Fruit fly (Drosophila melanogaster) S2 (cell line): ENCODE results near the gene Hsp26.
A peak's percentile ranks its signal among the peaks of the same experiment; 100 is the strongest.

ENCODE experiments used
- CG8478 ChIP-seq: fragments of >200 bp; optimal IDR thresholded peaks from 2 replicates; lab custom pipeline; 2018
- CTCF ChIP-seq, 2 experiments: fragments of >200 bp; optimal IDR thresholded peaks; 2 replicates each; lab custom pipeline; 2018

Hsp26 gene

dm6 chr3L:9366850-9367430 is 10.3 kb downstream of the Hsp26 start, which contains the start of the genes Klp67A and CG4452:
Klp67A (minus strand) TSS chr3L:9367046.
CG4452 (plus strand) TSS chr3L:9367377.
- TF ChIP-seq CTCF (optimal IDR thresholded peaks at IDR 0.05; lab: Kevin White, UChicago) (no peak), CG8478 (lab: Kevin White, UChicago) (no peak)

- TF ChIP-seq CTCF (optimal IDR thresholded peaks at IDR 0.05; lab: Kevin White, UChicago) (no peak), CG8478 (lab: Kevin White, UChicago) (no peak)
These were observed 13.1 kb downstream of the Hsp26 start, which contains the start of gene mRRF1 for dm6 chr3L:9364131-9364530. mRRF1 (plus strand) TSS chr3L:9364350.

- TF ChIP-seq CG8478 (lab: Kevin White, UChicago), result no peak
These were observed 15.3 kb downstream of the Hsp26 start, which contains the start of gene CG34456 for dm6 chr3L:9361894-9362293. CG34456 (plus strand) TSS chr3L:9362108.

- TF ChIP-seq CTCF (optimal IDR thresholded peaks at IDR 0.05; lab: Kevin White, UChicago) (no peak), CG8478 (lab: Kevin White, UChicago) (no peak)
These were observed 17.0 kb downstream of the Hsp26 start, which contains the start of gene Pdxk for dm6 chr3L:9360217-9360692. Pdxk (plus strand) TSS chr3L:9360316.

- TF ChIP-seq CTCF (optimal IDR thresholded peaks at IDR 0.05; lab: Kevin White, UChicago) (no peak), CG8478 (lab: Kevin White, UChicago) (no peak)
These were observed 18.6 kb downstream of the Hsp26 start, which contains the start of the genes UGP and Svip for dm6 chr3L:9358713-9359040. UGP (minus strand) TSS chr3L:9358935. Svip (plus strand) TSS chr3L:9358999.

dm6 chr3L:9357830-9358712 is 19.2 kb downstream of the Hsp26 start:
- TF ChIP-seq CTCF (optimal IDR thresholded peaks at IDR 0.05; lab: Kevin White, UChicago) (no peak), CG8478 (lab: Kevin White, UChicago) (no peak)

- TF ChIP-seq CG8478 (lab: Kevin White, UChicago) (no peak), CTCF (optimal IDR thresholded peaks at IDR 0.05; lab: Kevin White, UChicago) (peak; percentile 83 to 84)
These were observed 21.0 kb downstream of the Hsp26 start for dm6 chr3L:9356138-9356753.

dm6 chr3L:9355555-9355954 is 21.7 kb downstream of the Hsp26 start:
- TF ChIP-seq CG8478 (lab: Kevin White, UChicago), result no peak
- TF ChIP-seq CTCF (optimal IDR thresholded peaks at IDR 0.05; lab: Kevin White, UChicago), result no peak

dm6 chr3L:9353733-9354132 is 23.5 kb downstream of the Hsp26 start, which contains the start of gene CG32040:
CG32040 (plus strand) TSS chr3L:9354033.
- no peak for TF ChIP-seq CG8478 (lab: Kevin White, UChicago)
- no peak for TF ChIP-seq CTCF (optimal IDR thresholded peaks at IDR 0.05; lab: Kevin White, UChicago)

- TF ChIP-seq CTCF (optimal IDR thresholded peaks at IDR 0.05; lab: Kevin White, UChicago) (no peak), CG8478 (lab: Kevin White, UChicago) (no peak)
These were observed 27.9 kb downstream of the Hsp26 start, which contains the start of gene PGRP-LF for dm6 chr3L:9349314-9349733. PGRP-LF (plus strand) TSS chr3L:9349609.

- TF ChIP-seq CTCF (optimal IDR thresholded peaks at IDR 0.05; lab: Kevin White, UChicago) (no peak), CG8478 (lab: Kevin White, UChicago) (no peak)
These were observed 32.1 kb downstream of the Hsp26 start for dm6 chr3L:9345157-9345556.

- no peak for TF ChIP-seq CTCF (optimal IDR thresholded peaks at IDR 0.05; lab: Kevin White, UChicago)
- no peak for TF ChIP-seq CG8478 (lab: Kevin White, UChicago)
These were observed 33.3 kb downstream of the Hsp26 start for dm6 chr3L:9343963-9344362.

dm6 chr3L:9340839-9341238 is 36.4 kb downstream of the Hsp26 start:
- no peak for TF ChIP-seq CG8478 (lab: Kevin White, UChicago)
- TF ChIP-seq CTCF (optimal IDR thresholded peaks at IDR 0.05; lab: Kevin White, UChicago), result no peak

- no peak for TF ChIP-seq CG8478 (lab: Kevin White, UChicago)
- no peak for TF ChIP-seq CTCF (optimal IDR thresholded peaks at IDR 0.05; lab: Kevin White, UChicago)
These were observed 37.0 kb downstream of the Hsp26 start for dm6 chr3L:9340232-9340631.
